Worm (Caenorhabditis elegans) whole organism, mixed stage, embryonic: ENCODE data around the gene acdh-8.

ENCODE experiments used
- blmp-1 ChIP-seq: fragments of 150-350 bp; optimal IDR thresholded peaks from 2 replicates; lab custom pipeline; 2014; ENCODE audit warnings: missing biosample characterization, missing genetic modification characterization
- ceh-39 ChIP-seq: fragments of 150-350 bp; optimal IDR thresholded peaks from 2 replicates; lab custom pipeline; 2014; ENCODE audit warnings: missing biosample characterization, missing genetic modification characterization
- cnd-1 ChIP-seq: fragments of 200-800 bp; sonication (Bioruptor generic); optimal IDR thresholded peaks from 2 replicates; lab custom pipeline; 2018; ENCODE audit warnings: mild to moderate bottlenecking, missing genetic modification characterization, missing compliant biosample characterization
- elt-1 ChIP-seq: sonication (generic microtip); optimal IDR thresholded peaks from 2 replicates; lab custom pipeline; 2017; ENCODE audit warnings: missing genetic modification characterization, mild to moderate bottlenecking, missing compliant biosample characterization, antibody characterized with exemption, moderate library complexity, borderline replicate concordance; ENCODE audit not compliant: insufficient read depth
- elt-3 ChIP-seq: fragments of 150-350 bp; optimal IDR thresholded peaks from 2 replicates; lab custom pipeline; 2014; ENCODE audit warnings: missing biosample characterization, missing genetic modification characterization
- lin-13 ChIP-seq: fragments of 150-350 bp; optimal IDR thresholded peaks from 2 replicates; lab custom pipeline; 2014; ENCODE audit warnings: missing biosample characterization, missing genetic modification characterization
- lsy-2 ChIP-seq: fragments of 150-350 bp; optimal IDR thresholded peaks from 2 replicates; lab custom pipeline; 2014; ENCODE audit warnings: missing biosample characterization, missing genetic modification characterization
- mab-5 ChIP-seq: fragments of 150-350 bp; optimal IDR thresholded peaks from 2 replicates; lab custom pipeline; 2014; ENCODE audit warnings: missing biosample characterization, missing genetic modification characterization
- nhr-237 ChIP-seq: fragments of 150-350 bp; optimal IDR thresholded peaks from 2 replicates; lab custom pipeline; 2014; ENCODE audit warnings: missing biosample characterization, missing genetic modification characterization
- pha-4 ChIP-seq: fragments of 150-350 bp; optimal IDR thresholded peaks from 2 replicates; lab custom pipeline; 2018; ENCODE audit warnings: missing biosample characterization, missing genetic modification reagents, missing genetic modification characterization
- snpc-4 ChIP-seq: fragments of 150-350 bp; optimal IDR thresholded peaks from 2 replicates; lab custom pipeline; 2014; ENCODE audit warnings: missing biosample characterization, missing genetic modification characterization
- unc-39 ChIP-seq: fragments of 150-350 bp; optimal IDR thresholded peaks from 2 replicates; lab custom pipeline; 2014; ENCODE audit warnings: missing biosample characterization, missing genetic modification characterization
- ztf-11 ChIP-seq: fragments of 150-350 bp; optimal IDR thresholded peaks from 2 replicates; lab custom pipeline; 2014; ENCODE audit warnings: missing biosample characterization, missing genetic modification characterization

DNA sequence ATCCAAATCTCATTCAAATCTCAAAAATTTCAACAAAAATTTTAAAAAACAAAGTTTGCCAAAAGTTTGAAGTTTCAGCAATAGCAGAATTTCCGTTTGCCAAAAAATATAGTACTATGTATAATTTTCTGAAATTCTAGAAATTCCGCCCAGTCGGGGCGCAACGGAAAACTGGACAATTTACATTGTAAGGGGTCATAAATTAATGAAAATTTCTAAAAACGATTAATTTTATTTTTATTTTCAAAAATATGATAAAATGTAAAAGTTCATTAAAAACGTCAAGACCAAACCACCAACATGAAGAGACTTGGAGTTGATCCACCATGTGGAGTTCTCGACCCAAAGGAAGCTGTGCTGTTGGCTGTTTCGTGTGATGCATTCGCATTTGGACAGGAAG lies 24.0 kb downstream of the acdh-8 start, which contains the start of gene ZK1248.4:
- TF ChIP-seq mab-5 (no peak), pha-4 (tag; lab: Kevin White, UChicago) (no peak), elt-1 (tag; lab: Kevin White, UChicago) (no peak), ztf-11 (tag; lab: Kevin White, UChicago) (no peak), snpc-4 (tag; lab: Kevin White, UChicago) (no peak), lin-13 (no peak), lsy-2 (tag; lab: Kevin White, UChicago) (no peak), elt-3 (tag; lab: Kevin White, UChicago) (no peak), unc-39 (tag; lab: Kevin White, UChicago) (no peak), ceh-39 (tag; lab: Kevin White, UChicago) (no peak), nhr-237 (tag; lab: Kevin White, UChicago) (no peak), cnd-1 (tag; lab: Kevin White, UChicago) (no peak), blmp-1 (tag; lab: Kevin White, UChicago) (no peak)
